Worm (Caenorhabditis elegans): ENCODE data around the gene penr-1.

DNA sequence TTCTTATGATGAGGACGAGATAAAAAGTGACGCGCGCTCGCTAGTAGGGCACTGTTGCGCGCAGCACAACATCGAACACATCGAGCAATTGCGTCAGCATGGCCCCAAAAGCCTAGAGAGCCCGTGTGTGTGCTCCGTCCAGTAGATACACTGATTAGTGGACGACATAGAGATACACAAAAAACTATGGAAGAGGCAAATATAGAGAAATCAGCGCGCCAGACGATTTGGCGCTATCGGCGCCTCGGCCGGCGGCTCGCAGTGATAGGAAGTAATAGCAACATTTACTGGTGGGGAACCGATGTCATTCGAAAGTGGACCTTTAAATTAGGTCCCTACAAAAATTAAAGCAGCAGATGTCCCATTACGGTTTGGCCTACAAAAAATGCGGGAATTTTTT, 40.8 kb upstream of the penr-1 start:
- TF ChIP-seq nhr-28 (tag; optimal IDR thresholded peaks at IDR 0.05): no peak
- TF ChIP-seq snpc-4 (tag; optimal IDR thresholded peaks at IDR 0.05): no peak
- TF ChIP-seq mab-5 (tag; optimal IDR thresholded peaks at IDR 0.05): no peak
- TF ChIP-seq ceh-83 (GFP tag; optimal IDR thresholded peaks at IDR 0.05): no peak
